Worm (Caenorhabditis elegans) whole organism, L2 larva: ENCODE results near the gene ugt-59.

Source experiments
- elt-1 ChIP-seq: fragments of 150-350 bp; optimal IDR thresholded peaks from 2 replicates; lab custom pipeline; 2014; ENCODE audit warnings: missing biosample characterization, missing genetic modification characterization
- elt-3 ChIP-seq: sonication (generic microtip); optimal IDR thresholded peaks from 2 replicates; lab custom pipeline; 2017; ENCODE audit warnings: missing biosample characterization, missing genetic modification characterization
- nhr-237 ChIP-seq: fragments of 150-350 bp; optimal IDR thresholded peaks from 2 replicates; lab custom pipeline; 2014; ENCODE audit warnings: missing biosample characterization, missing genetic modification characterization
- snpc-4 ChIP-seq: fragments of 150-350 bp; optimal IDR thresholded peaks from 2 replicates; lab custom pipeline; 2014; ENCODE audit warnings: missing biosample characterization, missing genetic modification characterization

DNA sequence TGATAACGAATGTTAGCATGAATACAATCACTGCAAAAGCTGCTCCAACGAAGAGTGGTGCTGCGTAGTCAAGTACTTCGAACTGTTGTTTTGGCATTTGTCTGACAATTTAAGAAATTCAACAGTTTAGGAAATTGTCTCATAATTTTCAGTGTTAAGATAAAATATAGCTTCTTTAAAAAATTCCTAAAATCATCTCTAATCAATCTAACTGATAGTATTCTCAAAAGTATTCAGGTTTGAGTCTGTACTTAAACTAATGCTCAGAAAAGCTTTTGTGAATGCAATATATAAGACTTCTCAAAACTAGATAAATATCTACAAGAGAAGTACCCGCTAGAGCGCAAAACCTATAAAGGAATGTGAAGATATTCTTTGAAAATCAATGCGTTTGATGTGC, 34.4 kb downstream of the ugt-59 start, which contains the start of gene R10H10.4:
- TF ChIP-seq nhr-237 (no peak), snpc-4 (tag; lab: Kevin White, UChicago) (no peak), elt-3 (no peak), elt-1 (tag; lab: Kevin White, UChicago) (no peak)
